Fruit fly (Drosophila melanogaster) whole organism, embryonic: Measurements from ENCODE around the gene pod1.

ENCODE experiments used
- Aef1 ChIP-seq: fragments of 200-800 bp; sonication (Bioruptor generic); IDR thresholded peaks from 3 replicates; pipeline ENCODE4 v1.3.6; 2022; ENCODE audit warnings: missing biosample characterization, missing genetic modification characterization
- Atf6 ChIP-seq: fragments of 200-800 bp; sonication (Bioruptor generic); IDR thresholded peaks from 2 replicates; pipeline ENCODE4 v1.3.6; 2022; ENCODE audit warnings: missing biosample characterization, missing genetic modification characterization
- CG10654 ChIP-seq: fragments of 200-800 bp; sonication (Bioruptor generic); optimal IDR thresholded peaks from 2 replicates; lab custom pipeline; 2016; ENCODE audit warnings: missing biosample characterization, missing genetic modification characterization
- CG10959 ChIP-seq: fragments of 200-800 bp; sonication (Bioruptor generic); IDR thresholded peaks from 2 replicates; pipeline ENCODE4 v1.3.6; 2022; ENCODE audit warnings: missing biosample characterization, missing genetic modification characterization
- CG11085 ChIP-seq: fragments of 200-800 bp; sonication (Bioruptor generic); IDR thresholded peaks from 2 replicates; pipeline ENCODE4 v1.3.6; 2022; ENCODE audit warnings: missing biosample characterization, missing genetic modification characterization
- CG12391 ChIP-seq: fragments of 200-800 bp; sonication (Bioruptor generic); optimal IDR thresholded peaks from 3 replicates; lab custom pipeline; 2018; ENCODE audit warnings: missing biosample characterization, mild to moderate bottlenecking, missing genetic modification characterization, moderate library complexity
- CG13624 ChIP-seq: fragments of 200-800 bp; sonication (Bioruptor generic); optimal IDR thresholded peaks from 2 replicates; lab custom pipeline; 2016; ENCODE audit warnings: missing biosample characterization, missing genetic modification characterization
- CG14441 ChIP-seq: fragments of 200-800 bp; sonication (Bioruptor generic); IDR thresholded peaks from 2 replicates; pipeline ENCODE4 v1.3.6; 2022; ENCODE audit warnings: missing biosample characterization, missing genetic modification characterization
- CG1529 ChIP-seq: fragments of 200-800 bp; sonication (Bioruptor generic); optimal IDR thresholded peaks from 3 replicates; lab custom pipeline; 2018; ENCODE audit warnings: missing biosample characterization, missing genetic modification characterization
- CG17359 ChIP-seq: fragments of 200-800 bp; sonication (Bioruptor generic); optimal IDR thresholded peaks from 3 replicates; lab custom pipeline; 2018; ENCODE audit warnings: missing biosample characterization, mild to moderate bottlenecking, missing genetic modification characterization, moderate library complexity
- CG2199 ChIP-seq: fragments of 200-800 bp; sonication (Bioruptor generic); IDR thresholded peaks from 3 replicates; pipeline ENCODE4 v1.3.6; 2022; ENCODE audit warnings: missing biosample characterization, missing genetic modification characterization
- CG31441 ChIP-seq: fragments of 200-800 bp; sonication (Bioruptor generic); IDR thresholded peaks from 2 replicates; pipeline ENCODE4 v1.3.6; 2022; ENCODE audit warnings: missing biosample characterization, missing genetic modification characterization
- CG42726 ChIP-seq: fragments of 200-800 bp; sonication (Bioruptor generic); IDR thresholded peaks from 2 replicates; pipeline ENCODE4 v1.3.6; 2022; ENCODE audit warnings: missing biosample characterization, missing genetic modification characterization; ENCODE audit not compliant: partially characterized antibody
- CG5245 ChIP-seq: fragments of 200-800 bp; sonication (Bioruptor generic); optimal IDR thresholded peaks from 3 replicates; lab custom pipeline; 2016; ENCODE audit warnings: missing biosample characterization, missing genetic modification characterization
- CG6254 ChIP-seq: fragments of 200-800 bp; sonication (Bioruptor generic); optimal IDR thresholded peaks from 3 replicates; lab custom pipeline; 2017; ENCODE audit warnings: mild to moderate bottlenecking, missing biosample characterization, missing genetic modification reagents, missing genetic modification characterization
- CkIIα-i1 ChIP-seq: fragments of 200-800 bp; sonication (Bioruptor generic); IDR thresholded peaks from 2 replicates; pipeline ENCODE4 v1.3.6; 2022; ENCODE audit warnings: missing biosample characterization, missing genetic modification characterization
- CrebB ChIP-seq: fragments of 200-800 bp; sonication (Bioruptor generic); optimal IDR thresholded peaks from 3 replicates; lab custom pipeline; 2018; ENCODE audit warnings: missing biosample characterization, mild to moderate bottlenecking, missing genetic modification characterization
- Dbx ChIP-seq: fragments of 200-800 bp; sonication (Bioruptor generic); IDR thresholded peaks from 3 replicates; pipeline ENCODE4 v1.3.6; 2022; ENCODE audit warnings: missing biosample characterization, missing genetic modification characterization
- Dek ChIP-seq: fragments of 200-800 bp; sonication (Bioruptor generic); optimal IDR thresholded peaks from 3 replicates; lab custom pipeline; 2019; ENCODE audit warnings: missing biosample characterization, mild to moderate bottlenecking, missing genetic modification characterization, moderate library complexity
- Hr51 ChIP-seq, 2 experiments: fragments of 200-800 bp; sonication (Bioruptor generic); optimal IDR thresholded peaks; 2 replicates in 1 of 2; 3 replicates in 1 of 2; lab custom pipeline; 2016 to 2018; ENCODE audit warnings: missing biosample characterization in 2 of 2, missing genetic modification characterization in 2 of 2, mild to moderate bottlenecking in 1 of 2, moderate library complexity in 1 of 2
- Mad ChIP-seq: fragments of 200-800 bp; sonication (Bioruptor generic); optimal IDR thresholded peaks from 2 replicates; lab custom pipeline; 2016; ENCODE audit warnings: missing biosample characterization, missing genetic modification characterization
- Myb ChIP-seq: fragments of 200-800 bp; sonication (Bioruptor generic); optimal IDR thresholded peaks from 2 replicates; lab custom pipeline; 2016; ENCODE audit warnings: missing biosample characterization, missing genetic modification characterization
- Pdp1 ChIP-seq, 2 experiments: fragments of 200-800 bp; sonication (Bioruptor generic); optimal IDR thresholded peaks; 3 replicates each; lab custom pipeline; 2016; ENCODE audit warnings: missing biosample characterization in 2 of 2, missing genetic modification characterization in 2 of 2, mild to moderate bottlenecking in 1 of 2, moderate library complexity in 1 of 2
- Trl ChIP-seq, 3 experiments: fragments of >200 bp in 2 of 3; fragments of 200-800 bp in 1 of 3; sonication (Bioruptor generic) in 1 of 3; optimal IDR thresholded peaks; 2 replicates in 1 of 3; 3 replicates in 2 of 3; lab custom pipeline; 2016 to 2017; ENCODE audit warnings: missing biosample characterization in 1 of 3, missing genetic modification characterization in 1 of 3
- br ChIP-seq: fragments of >200 bp; optimal IDR thresholded peaks from 2 replicates; lab custom pipeline; 2017
- chn ChIP-seq: fragments of 200-800 bp; sonication (Bioruptor generic); optimal IDR thresholded peaks from 2 replicates; lab custom pipeline; 2016; ENCODE audit warnings: missing biosample characterization, missing genetic modification characterization
- dysf ChIP-seq: fragments of 200-800 bp; sonication (Bioruptor generic); IDR thresholded peaks from 3 replicates; pipeline ENCODE4 v1.3.6; 2022; ENCODE audit warnings: missing biosample characterization, missing genetic modification characterization
- eve ChIP-seq, 2 experiments: fragments of >200 bp; optimal IDR thresholded peaks; 2 replicates each; lab custom pipeline; 2017; ENCODE audit warnings: missing biosample characterization in 2 of 2, missing genetic modification characterization in 2 of 2
- exex ChIP-seq: fragments of 200-800 bp; sonication (Bioruptor generic); optimal IDR thresholded peaks from 4 replicates; lab custom pipeline; 2018; ENCODE audit warnings: missing biosample characterization, mild to moderate bottlenecking, missing genetic modification characterization, moderate library complexity
- eyg ChIP-seq: fragments of 200-800 bp; sonication (Bioruptor generic); optimal IDR thresholded peaks from 3 replicates; lab custom pipeline; 2016; ENCODE audit warnings: missing biosample characterization, missing genetic modification characterization
- fu2 ChIP-seq: fragments of 200-800 bp; sonication (Bioruptor generic); optimal IDR thresholded peaks from 2 replicates; lab custom pipeline; 2016; ENCODE audit warnings: missing biosample characterization, missing genetic modification characterization
- jigr1 ChIP-seq: fragments of 200-800 bp; sonication (Bioruptor generic); IDR thresholded peaks from 3 replicates; pipeline ENCODE4 v1.3.6; 2022; ENCODE audit warnings: missing biosample characterization, missing genetic modification characterization
- klu ChIP-seq: fragments of 200-800 bp; sonication (Bioruptor generic); IDR thresholded peaks from 2 replicates; pipeline ENCODE4 v1.3.6; 2022; ENCODE audit warnings: missing biosample characterization, missing genetic modification characterization
- lbe ChIP-seq: fragments of 200-800 bp; sonication (Bioruptor generic); optimal IDR thresholded peaks from 2 replicates; lab custom pipeline; 2016; ENCODE audit warnings: missing biosample characterization, mild to moderate bottlenecking, missing genetic modification characterization
- maf-S ChIP-seq: fragments of 200-800 bp; sonication (Bioruptor generic); optimal IDR thresholded peaks from 2 replicates; lab custom pipeline; 2016; ENCODE audit warnings: missing biosample characterization, missing genetic modification characterization
- nerfin-1 ChIP-seq: fragments of 200-800 bp; sonication (Bioruptor generic); optimal IDR thresholded peaks from 3 replicates; lab custom pipeline; 2019; ENCODE audit warnings: missing biosample characterization, mild to moderate bottlenecking, missing genetic modification characterization, moderate library complexity
- nmo ChIP-seq: fragments of 200-800 bp; sonication (Bioruptor generic); optimal IDR thresholded peaks from 2 replicates; lab custom pipeline; 2018; ENCODE audit warnings: missing biosample characterization, mild to moderate bottlenecking, missing genetic modification characterization, moderate library complexity
- nom ChIP-seq: fragments of 200-800 bp; sonication (Bioruptor generic); optimal IDR thresholded peaks from 2 replicates; lab custom pipeline; 2017; ENCODE audit warnings: missing biosample characterization, missing genetic modification characterization, mild to moderate bottlenecking, moderate library complexity, missing genetic modification reagents
- oc ChIP-seq: fragments of 200-800 bp; sonication (Bioruptor generic); optimal IDR thresholded peaks from 2 replicates; lab custom pipeline; 2018; ENCODE audit warnings: missing biosample characterization, mild to moderate bottlenecking, missing genetic modification characterization, moderate library complexity
- pb ChIP-seq: fragments of 200-800 bp; sonication (Bioruptor generic); optimal IDR thresholded peaks from 3 replicates; lab custom pipeline; 2016; ENCODE audit warnings: missing biosample characterization, missing genetic modification characterization
- peb ChIP-seq: fragments of 200-800 bp; sonication (Bioruptor generic); IDR thresholded peaks from 2 replicates; pipeline ENCODE4 v1.3.6; 2022; ENCODE audit warnings: missing biosample characterization, missing genetic modification characterization
- prd ChIP-seq, 3 experiments: fragments of >200 bp in 2 of 3; fragments of 200-800 bp in 1 of 3; sonication (Bioruptor generic) in 1 of 3; optimal IDR thresholded peaks in 2 of 3; IDR thresholded peaks in 1 of 3; 2 replicates in 2 of 3; 3 replicates in 1 of 3; pipeline versions ENCODE4 v1.3.6 to Lab custom; 2017 to 2022; ENCODE audit warnings: missing biosample characterization in 1 of 3, missing genetic modification characterization in 1 of 3
- psq ChIP-seq: fragments of 200-800 bp; sonication (Bioruptor generic); optimal IDR thresholded peaks from 2 replicates; lab custom pipeline; 2017; ENCODE audit warnings: missing biosample characterization, missing genetic modification characterization
- ranshi ChIP-seq: fragments of 200-800 bp; sonication (Bioruptor generic); IDR thresholded peaks from 2 replicates; pipeline ENCODE4 v1.3.6; 2022; ENCODE audit warnings: missing biosample characterization, missing genetic modification characterization
- sqz ChIP-seq: fragments of 200-800 bp; sonication (Bioruptor generic); optimal IDR thresholded peaks from 3 replicates; lab custom pipeline; 2018; ENCODE audit warnings: missing biosample characterization, mild to moderate bottlenecking, missing genetic modification characterization
- ssp ChIP-seq: fragments of 200-800 bp; sonication (Bioruptor generic); IDR thresholded peaks from 2 replicates; pipeline ENCODE4 v1.3.6; 2022; ENCODE audit warnings: missing biosample characterization, missing genetic modification characterization
- sug ChIP-seq: fragments of 200-800 bp; optimal IDR thresholded peaks from 2 replicates; lab custom pipeline; 2019; ENCODE audit warnings: missing biosample characterization, mild to moderate bottlenecking, missing genetic modification characterization, moderate library complexity
- tio ChIP-seq: fragments of 200-800 bp; sonication (Bioruptor generic); optimal IDR thresholded peaks from 2 replicates; lab custom pipeline; 2017; ENCODE audit warnings: missing biosample characterization, missing genetic modification characterization, inconsistent platforms
- tll ChIP-seq, 2 experiments: fragments of 200-800 bp in 1 of 2; fragments of >200 bp in 1 of 2; sonication (Bioruptor generic) in 1 of 2; optimal IDR thresholded peaks; 2 replicates each; lab custom pipeline; 2017 to 2019; ENCODE audit warnings: missing biosample characterization in 2 of 2, missing genetic modification characterization in 2 of 2, mild to moderate bottlenecking in 1 of 2, moderate library complexity in 1 of 2

Gene pod1

DNA sequence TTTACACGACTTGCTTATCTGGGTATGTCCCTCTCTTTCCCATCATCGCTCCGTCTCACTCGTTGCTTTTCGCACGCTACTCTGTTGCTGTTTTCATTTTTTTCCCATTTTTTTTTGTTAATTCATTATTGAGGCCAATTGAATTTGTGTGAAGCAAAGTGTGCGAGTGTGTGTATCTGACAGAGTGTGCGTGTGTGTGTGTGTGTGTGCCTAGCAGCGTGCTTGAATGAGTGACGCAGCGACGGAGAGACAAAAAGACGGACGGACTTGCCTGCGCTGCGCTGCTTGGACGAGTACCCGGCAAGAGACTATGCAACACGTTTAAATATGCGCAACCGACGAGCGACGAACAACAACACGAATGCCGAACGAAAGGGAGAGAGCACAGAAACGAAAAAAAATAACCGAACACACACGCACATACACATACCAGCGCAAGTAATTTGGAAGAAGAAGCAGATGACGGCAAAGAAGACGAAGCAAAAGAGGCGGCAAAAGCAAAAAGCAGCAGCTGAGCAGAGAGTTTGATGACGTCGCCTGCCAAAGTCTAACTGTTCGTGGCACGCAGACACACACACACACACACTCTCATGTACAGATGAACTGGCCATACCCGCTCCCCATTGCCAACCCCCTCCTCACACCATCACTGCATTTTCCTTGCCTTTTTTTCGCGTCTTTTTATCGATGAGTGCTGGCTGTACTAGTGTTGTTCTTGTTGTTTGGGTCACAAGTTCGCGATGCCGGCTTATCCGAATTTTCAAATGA lies 59.2 kb downstream of the pod1 start (continued):
- peak; percentile 92 for TF ChIP-seq psq (GFP tag; lab: Kevin White, UChicago)
- TF ChIP-seq CG42726, result no peak
- TF ChIP-seq Mad, result no peak
- no peak for TF ChIP-seq eyg (GFP tag; lab: Kevin White, UChicago)
- TF ChIP-seq br (lab: Kevin White, UChicago), result no peak
- no peak for TF ChIP-seq Hr51 (GFP tag; optimal IDR thresholded peaks at IDR 0.05; lab: Kevin White, UChicago)
- TF ChIP-seq CrebB, result no peak
- no peak for TF ChIP-seq Dbx
- TF ChIP-seq CG31441 (GFP tag; lab: Robert Waterston, UW), result no peak
- no peak for TF ChIP-seq maf-S (GFP tag; lab: Kevin White, UChicago)
- TF ChIP-seq CG14441 (GFP tag; lab: Robert Waterston, UW), result peak; percentile 43; the same call in 1 of the 2 replicates
- TF ChIP-seq sqz (GFP tag; lab: Kevin White, UChicago), result peak; percentile 98
- TF ChIP-seq chn, result no peak
- TF ChIP-seq ssp (GFP tag; lab: Robert Waterston, UW), result no peak
- TF ChIP-seq Trl (optimal IDR thresholded peaks at IDR 0.05; lab: Kevin White, UChicago), result peak; percentile 7 to 52
- no peak for TF ChIP-seq Trl (GFP tag; optimal IDR thresholded peaks at IDR 0.05; lab: Kevin White, UChicago)
- TF ChIP-seq CG1529 (GFP tag; lab: Kevin White, UChicago), result no peak
- no peak for TF ChIP-seq Myb (GFP tag; lab: Kevin White, UChicago)
- no peak for TF ChIP-seq fu2 (GFP tag; lab: Kevin White, UChicago)
- TF ChIP-seq sug (tag; lab: Kevin White, UChicago), result no peak
- no peak for TF ChIP-seq nom (GFP tag; lab: Kevin White, UChicago)
- TF ChIP-seq CG10959 (GFP tag; lab: Robert Waterston, UW), result no peak
- no peak for TF ChIP-seq CG17359 (tag; lab: Kevin White, UChicago)
- no peak for TF ChIP-seq klu (GFP tag; lab: Robert Waterston, UW)
- no peak for TF ChIP-seq Dek
- TF ChIP-seq Pdp1 (GFP tag; optimal IDR thresholded peaks at IDR 0.05; lab: Kevin White, UChicago), result peak in 1 of 2 experiments; percentile 42
- TF ChIP-seq pb (GFP tag; lab: Kevin White, UChicago), result no peak
- no peak for TF ChIP-seq CG5245 (GFP tag; lab: Kevin White, UChicago)
- TF ChIP-seq CG13624 (GFP tag; lab: Kevin White, UChicago), result peak; percentile 3
- no peak for TF ChIP-seq CG11085 (GFP tag; lab: Robert Waterston, UW)
- TF ChIP-seq CG10654 (GFP tag; lab: Kevin White, UChicago), result no peak
- TF ChIP-seq CG6254, result no peak
- TF ChIP-seq peb (GFP tag; lab: Robert Waterston, UW), result no peak
- no peak for TF ChIP-seq tio (GFP tag; lab: Kevin White, UChicago)
- TF ChIP-seq nmo, result no peak
- no peak for TF ChIP-seq nerfin-1 (tag; lab: Kevin White, UChicago)
- no peak for TF ChIP-seq CG12391 (tag; lab: Kevin White, UChicago)
- TF ChIP-seq oc (tag; lab: Kevin White, UChicago), result peak; percentile 1
- no peak for TF ChIP-seq prd (optimal IDR thresholded peaks at IDR 0.05; lab: Kevin White, UChicago)
- TF ChIP-seq prd (GFP tag; IDR thresholded peaks at IDR 0.05; lab: Robert Waterston, UW), result no peak
- peak; percentile 34 for TF ChIP-seq exex
- TF ChIP-seq lbe, result no peak
- TF ChIP-seq Aef1 (GFP tag; lab: Robert Waterston, UW), result no peak
- no peak for TF ChIP-seq dysf (GFP tag; lab: Robert Waterston, UW)
- TF ChIP-seq CkIIα-i1 (GFP tag; lab: Robert Waterston, UW), result no peak
- no peak for TF ChIP-seq ranshi
- TF ChIP-seq tll (GFP tag; optimal IDR thresholded peaks at IDR 0.05; lab: Kevin White, UChicago), result peak in 1 of 2 experiments; percentile 8
- no peak for TF ChIP-seq jigr1 (GFP tag; lab: Robert Waterston, UW)
- TF ChIP-seq CG2199 (GFP tag; lab: Robert Waterston, UW), result 0 out of 3 replicates have a peak, but pooled peaks have one; percentile 51
- 0 out of 2 replicates have a peak, but pooled peaks have one; percentile 28 for TF ChIP-seq Atf6
- no peak for TF ChIP-seq eve (GFP tag; optimal IDR thresholded peaks at IDR 0.05; lab: Kevin White, UChicago)
